Worm (Caenorhabditis elegans) whole organism, young adult: ENCODE results near the gene nlp-43.

Experiments
- B0019.2 ChIP-seq: fragments of 200-800 bp; sonication (Bioruptor generic); conservative IDR thresholded peaks from 2 replicates; pipeline ENCODE4 v1.3.6; 2022; ENCODE audit warnings: missing genetic modification reagents, missing genetic modification characterization, missing compliant biosample characterization
- B0336.3 ChIP-seq: fragments of 200-800 bp; sonication (Bioruptor generic); IDR thresholded peaks from 2 replicates; pipeline ENCODE4 v1.3.6; 2022; ENCODE audit warnings: missing genetic modification characterization, missing compliant biosample characterization
- F22D6.2 ChIP-seq: sonication (generic microtip); optimal IDR thresholded peaks from 2 replicates; lab custom pipeline; 2016; ENCODE audit warnings: mild to moderate bottlenecking, missing genetic modification characterization, missing compliant biosample characterization
- F39B2.1 ChIP-seq: fragments of 200-800 bp; sonication (Bioruptor generic); IDR thresholded peaks from 2 replicates; pipeline ENCODE4 v1.3.6; 2022; ENCODE audit warnings: missing genetic modification reagents, missing genetic modification characterization, missing compliant biosample characterization
- Y67H2A.10 ChIP-seq: fragments of 200-800 bp; sonication (Bioruptor generic); conservative IDR thresholded peaks from 2 replicates; pipeline ENCODE4 v1.3.6; 2022; ENCODE audit warnings: missing genetic modification reagents, missing genetic modification characterization, missing compliant biosample characterization
- Y79H2A.3 ChIP-seq: fragments of 200-800 bp; sonication (Bioruptor generic); conservative IDR thresholded peaks from 2 replicates; pipeline ENCODE4 v1.3.6; 2022; ENCODE audit warnings: missing genetic modification reagents, missing genetic modification characterization, missing compliant biosample characterization
- akir-1 ChIP-seq: fragments of 200-800 bp; sonication (Bioruptor generic); optimal IDR thresholded peaks from 2 replicates; lab custom pipeline; 2018; ENCODE audit warnings: mild to moderate bottlenecking, missing genetic modification characterization, moderate library complexity, missing compliant biosample characterization
- ama-1 ChIP-seq, 3 experiments: fragments of 150-350 bp in 1 of 3; sonication (generic microtip) in 2 of 3; optimal IDR thresholded peaks; 2 replicates each; lab custom pipeline; 2014 to 2018; ENCODE audit warnings: missing biosample characterization in 2 of 3, missing genetic modification characterization in 2 of 3, missing genetic modification reagents in 2 of 3
- attf-5 ChIP-seq: fragments of 200-800 bp; sonication (Bioruptor generic); optimal IDR thresholded peaks from 2 replicates; lab custom pipeline; 2018; ENCODE audit warnings: mild to moderate bottlenecking, missing genetic modification characterization, missing compliant biosample characterization
- bed-1 ChIP-seq: fragments of 200-800 bp; sonication (Bioruptor generic); IDR thresholded peaks from 2 replicates; pipeline ENCODE4 v1.3.6; 2022; ENCODE audit warnings: missing genetic modification reagents, missing genetic modification characterization, missing compliant biosample characterization
- ceh-100 ChIP-seq: fragments of 200-800 bp; sonication (Bioruptor generic); IDR thresholded peaks from 2 replicates; pipeline ENCODE4 v1.3.6; 2022; ENCODE audit warnings: missing genetic modification reagents, missing genetic modification characterization, missing compliant biosample characterization
- ceh-27 ChIP-seq: fragments of 200-800 bp; sonication (Bioruptor generic); optimal IDR thresholded peaks from 2 replicates; lab custom pipeline; 2018; ENCODE audit warnings: mild to moderate bottlenecking, missing genetic modification characterization, moderate library complexity, missing compliant biosample characterization
- ceh-79 ChIP-seq: sonication (generic microtip); optimal IDR thresholded peaks from 2 replicates; lab custom pipeline; 2017; ENCODE audit warnings: mild to moderate bottlenecking, missing genetic modification characterization, missing compliant biosample characterization
- dox-1 ChIP-seq: fragments of 200-800 bp; sonication (Bioruptor generic); IDR thresholded peaks from 2 replicates; pipeline ENCODE4 v1.3.6; 2022; ENCODE audit warnings: missing genetic modification reagents, missing genetic modification characterization, missing compliant biosample characterization
- dpl-1 ChIP-seq: fragments of 150-350 bp; optimal IDR thresholded peaks from 2 replicates; lab custom pipeline; 2014; ENCODE audit warnings: missing biosample characterization, missing genetic modification reagents, missing genetic modification characterization
- efl-1 ChIP-seq: fragments of 150-350 bp; optimal IDR thresholded peaks from 2 replicates; lab custom pipeline; 2014; ENCODE audit warnings: missing biosample characterization, missing genetic modification reagents, missing genetic modification characterization
- egl-18 ChIP-seq: fragments of 200-800 bp; sonication (Bioruptor generic); IDR thresholded peaks from 2 replicates; pipeline ENCODE4 v1.3.6; 2022; ENCODE audit warnings: missing genetic modification reagents, missing genetic modification characterization, missing compliant biosample characterization
- ekl-4 ChIP-seq: fragments of 200-800 bp; sonication (Bioruptor generic); IDR thresholded peaks from 2 replicates; pipeline ENCODE4 v1.3.6; 2022; ENCODE audit warnings: missing genetic modification reagents, missing genetic modification characterization, missing compliant biosample characterization
- hsf-1 ChIP-seq: fragments of 200-800 bp; sonication (Bioruptor generic); IDR thresholded peaks from 2 replicates; pipeline ENCODE4 v1.3.6; 2022; ENCODE audit warnings: missing genetic modification reagents, missing genetic modification characterization, missing compliant biosample characterization
- let-607 ChIP-seq, 2 experiments: fragments of 200-800 bp in 1 of 2; sonication (Bioruptor generic) in 1 of 2; sonication (generic microtip) in 1 of 2; optimal IDR thresholded peaks; 2 replicates each; lab custom pipeline; 2016 to 2018; ENCODE audit warnings: mild to moderate bottlenecking in 2 of 2, missing compliant biosample characterization in 2 of 2, missing genetic modification characterization in 2 of 2, moderate library complexity in 2 of 2, missing genotype in 1 of 2
- lin-40 ChIP-seq: sonication (generic microtip); optimal IDR thresholded peaks from 2 replicates; lab custom pipeline; 2016; ENCODE audit warnings: missing genetic modification characterization, mild to moderate bottlenecking, missing compliant biosample characterization, missing genotype, missing genetic modification reagents
- lsl-1 ChIP-seq: fragments of 200-800 bp; sonication (Bioruptor generic); optimal IDR thresholded peaks from 2 replicates; lab custom pipeline; 2018; ENCODE audit warnings: mild to moderate bottlenecking, missing genetic modification characterization, moderate library complexity, missing compliant biosample characterization
- madf-6 ChIP-seq: fragments of 200-800 bp; sonication (Bioruptor generic); IDR thresholded peaks from 2 replicates; pipeline ENCODE4 v1.3.6; 2022; ENCODE audit warnings: missing genetic modification reagents, missing genetic modification characterization, missing compliant biosample characterization
- nfya-1 ChIP-seq: sonication (generic microtip); optimal IDR thresholded peaks from 2 replicates; lab custom pipeline; 2017; ENCODE audit warnings: antibody characterized with exemption, missing compliant biosample characterization, missing genetic modification characterization, borderline replicate concordance; ENCODE audit not compliant: insufficient read depth
- nhr-80 ChIP-seq: sonication (generic microtip); optimal IDR thresholded peaks from 2 replicates; lab custom pipeline; 2016; ENCODE audit warnings: missing genetic modification characterization, missing compliant biosample characterization
- pha-4 ChIP-seq: fragments of 150-350 bp; sonication (generic microtip); optimal IDR thresholded peaks from 2 replicates; lab custom pipeline; 2014; ENCODE audit warnings: missing biosample characterization, missing genetic modification reagents, missing genetic modification characterization
- rpc-1 ChIP-seq, 2 experiments: fragments of 150-350 bp in 1 of 2; sonication (generic microtip) in 1 of 2; optimal IDR thresholded peaks; 2 replicates each; lab custom pipeline; 2014 to 2018; ENCODE audit warnings: missing biosample characterization in 1 of 2, missing genetic modification characterization in 1 of 2, missing genetic modification reagents in 1 of 2, missing genotype in 1 of 2
- snpc-1.1 ChIP-seq: sonication (generic microtip); optimal IDR thresholded peaks from 2 replicates; lab custom pipeline; 2017; ENCODE audit warnings: missing genetic modification characterization, mild to moderate bottlenecking, missing compliant biosample characterization, antibody characterized with exemption, moderate library complexity, missing genotype, missing genetic modification reagents; ENCODE audit not compliant: insufficient read depth
- snpc-1.3 ChIP-seq: sonication (generic microtip); optimal IDR thresholded peaks from 2 replicates; lab custom pipeline; 2017; ENCODE audit warnings: missing genetic modification characterization, mild to moderate bottlenecking, missing compliant biosample characterization, antibody characterized with exemption, moderate library complexity, missing genotype, missing genetic modification reagents; ENCODE audit not compliant: insufficient read depth
- snpc-3.4 ChIP-seq: sonication (generic microtip); optimal IDR thresholded peaks from 2 replicates; lab custom pipeline; 2017; ENCODE audit warnings: missing genetic modification characterization, mild to moderate bottlenecking, missing compliant biosample characterization, antibody characterized with exemption, moderate library complexity, missing genotype, missing genetic modification reagents
- snpc-4 ChIP-seq, 5 experiments: fragments of 150-350 bp in 1 of 5; sonication (generic microtip) in 4 of 5; optimal IDR thresholded peaks; 2 replicates each; lab custom pipeline; 2014 to 2018; ENCODE audit warnings: missing genetic modification characterization in 5 of 5, missing biosample characterization in 3 of 5, antibody characterized with exemption in 2 of 5, mild to moderate bottlenecking in 2 of 5, missing compliant biosample characterization in 2 of 5, missing genotype in 2 of 5, moderate library complexity in 2 of 5, missing genetic modification reagents in 1 of 5
- tbp1 ChIP-seq: fragments of 200-800 bp; sonication (Bioruptor generic); optimal IDR thresholded peaks from 2 replicates; lab custom pipeline; 2018; ENCODE audit warnings: mild to moderate bottlenecking, missing genetic modification characterization, missing compliant biosample characterization
- unc-62 ChIP-seq: fragments of 150-350 bp; optimal IDR thresholded peaks from 2 replicates; lab custom pipeline; 2014; ENCODE audit warnings: missing biosample characterization, missing genetic modification reagents, missing genetic modification characterization
- ztf-6 ChIP-seq: fragments of 200-800 bp; sonication (Bioruptor generic); IDR thresholded peaks from 2 replicates; pipeline ENCODE4 v1.3.6; 2022; ENCODE audit warnings: missing genetic modification reagents, missing genetic modification characterization, missing compliant biosample characterization

Gene nlp-43

ce11 chrIII:5071509-5071908 lies 29.3 kb downstream of the nlp-43 start, which contains the start of gene C45G9.12:
C45G9.12 (minus strand) TSS chrIII:5071609.
- TF ChIP-seq madf-6 (GFP tag; lab: Robert Waterston, UW) (no peak), egl-18 (GFP tag; lab: Robert Waterston, UW) (no peak), lsl-1 (GFP tag; lab: Kevin White, UChicago) (no peak), let-607 (tag; optimal IDR thresholded peaks at IDR 0.05; lab: Kevin White, UChicago) (no peak), ceh-79 (tag; lab: Kevin White, UChicago) (no peak), unc-62 (GFP tag; lab: Kevin White, UChicago) (no peak), snpc-3.4 (tag; lab: Kevin White, UChicago) (no peak)

ce11 chrIII:5074398-5074797 lies 32.2 kb downstream of the nlp-43 start, which contains the start of gene ttbk-6:
ttbk-6 (plus strand) TSS chrIII:5074698.
- TF ChIP-seq bed-1 (GFP tag; lab: Robert Waterston, UW): no peak
- no peak for TF ChIP-seq ceh-79 (tag; lab: Kevin White, UChicago)
- TF ChIP-seq F39B2.1 (GFP tag; lab: Robert Waterston, UW): no peak
- TF ChIP-seq attf-5 (GFP tag; lab: Kevin White, UChicago): no peak
- TF ChIP-seq F22D6.2 (tag; lab: Kevin White, UChicago): no peak
- TF ChIP-seq pha-4 (tag; lab: Kevin White, UChicago): no peak
- TF ChIP-seq hsf-1 (GFP tag; lab: Robert Waterston, UW): no peak
- no peak for TF ChIP-seq nfya-1 (tag; lab: Kevin White, UChicago)
- TF ChIP-seq B0336.3 (GFP tag; lab: Robert Waterston, UW): no peak
- TF ChIP-seq, all 124 proteins: peak for 0

ce11 chrIII:5076569-5076968 lies 34.4 kb downstream of the nlp-43 start:
- TF ChIP-seq akir-1 (GFP tag; lab: Kevin White, UChicago): no peak
- peak; percentile 14 for TF ChIP-seq lsl-1 (GFP tag; lab: Kevin White, UChicago)
- no peak for TF ChIP-seq rpc-1 (optimal IDR thresholded peaks at IDR 0.05; lab: Kevin White, UChicago)
- TF ChIP-seq rpc-1 (tag; optimal IDR thresholded peaks at IDR 0.05; lab: Kevin White, UChicago): no peak
- TF ChIP-seq dox-1 (GFP tag; lab: Robert Waterston, UW): no peak
- no peak for TF ChIP-seq Y67H2A.10 (GFP tag; lab: Robert Waterston, UW)
- TF ChIP-seq nhr-80 (tag; lab: Kevin White, UChicago): no peak
- peak; percentile 85 for TF ChIP-seq ceh-100 (GFP tag; lab: Robert Waterston, UW)
- no peak for TF ChIP-seq ceh-27 (GFP tag; lab: Kevin White, UChicago)
- TF ChIP-seq ztf-6 (GFP tag; lab: Robert Waterston, UW): no peak
- no peak for TF ChIP-seq snpc-1.3 (tag; lab: Kevin White, UChicago)
- no peak for TF ChIP-seq ama-1 (optimal IDR thresholded peaks at IDR 0.05; lab: Kevin White, UChicago)
- TF ChIP-seq ama-1 (GFP tag; optimal IDR thresholded peaks at IDR 0.05; lab: Kevin White, UChicago): no peak
- no peak for TF ChIP-seq snpc-1.1 (tag; lab: Kevin White, UChicago)
- TF ChIP-seq B0019.2 (GFP tag; lab: Robert Waterston, UW): no peak
- peak; percentile 52 for TF ChIP-seq efl-1
- peak; percentile 15 for TF ChIP-seq dpl-1 (GFP tag; lab: Kevin White, UChicago)
- TF ChIP-seq Y79H2A.3: no peak
- TF ChIP-seq snpc-3.4 (tag; lab: Kevin White, UChicago): no peak
- TF ChIP-seq, all 124 proteins: peak for 4

- peak; percentile 40; the same call in 1 of the 2 replicates for TF ChIP-seq B0336.3 (GFP tag; lab: Robert Waterston, UW)
- TF ChIP-seq tbp1: peak; percentile 28
- peak; percentile 83 for TF ChIP-seq nhr-80 (tag; lab: Kevin White, UChicago)
- no peak for TF ChIP-seq lin-40 (tag; lab: Kevin White, UChicago)
- 0 out of 2 replicates have a peak, but pooled peaks have one; percentile 16 for TF ChIP-seq ekl-4 (GFP tag; lab: Robert Waterston, UW)
- TF ChIP-seq Y79H2A.3: no peak
- TF ChIP-seq snpc-4 (GFP tag; optimal IDR thresholded peaks at IDR 0.05; lab: Kevin White, UChicago): no peak
- peak in 2 of 4 experiments; percentile 34 to 44 for TF ChIP-seq snpc-4 (tag; optimal IDR thresholded peaks at IDR 0.05; lab: Kevin White, UChicago)
These were observed 35.1 kb downstream of the nlp-43 start, which contains the start of gene alh-1 for ce11 chrIII:5077150-5077814. alh-1 (plus strand) TSS chrIII:5077764.
